Fruit fly (Drosophila melanogaster) whole organism, embryonic: ENCODE data around the gene TwdlB.
A peak's percentile ranks its signal among the peaks of the same experiment; 100 is the strongest.

Experiments
- Awh ChIP-seq: fragments of 200-800 bp; sonication (Bioruptor generic); IDR thresholded peaks from 2 replicates; pipeline ENCODE4, ENCODE4 v1.3.6; 2022; ENCODE audit warnings: missing biosample characterization, missing genetic modification characterization
- CG10959 ChIP-seq: fragments of 200-800 bp; sonication (Bioruptor generic); IDR thresholded peaks from 2 replicates; pipeline ENCODE4 v1.3.6; 2022; ENCODE audit warnings: missing biosample characterization, missing genetic modification characterization
- CG10979 ChIP-seq: fragments of 200-800 bp; sonication (Bioruptor generic); optimal IDR thresholded peaks from 2 replicates; lab custom pipeline; 2018; ENCODE audit warnings: missing biosample characterization, mild to moderate bottlenecking, missing genetic modification characterization, moderate library complexity
- CG11504 ChIP-seq: fragments of 200-800 bp; sonication (Bioruptor generic); optimal IDR thresholded peaks from 3 replicates; lab custom pipeline; 2019; ENCODE audit warnings: missing biosample characterization, mild to moderate bottlenecking, missing genetic modification characterization, moderate library complexity
- CG12769 ChIP-seq: fragments of 200-800 bp; sonication (Bioruptor generic); optimal IDR thresholded peaks from 2 replicates; lab custom pipeline; 2019; ENCODE audit warnings: missing biosample characterization, mild to moderate bottlenecking, missing genetic modification characterization, moderate library complexity
- CG15011 ChIP-seq: fragments of 200-800 bp; sonication (Bioruptor generic); optimal IDR thresholded peaks from 3 replicates; lab custom pipeline; 2018; ENCODE audit warnings: missing biosample characterization, mild to moderate bottlenecking, missing genetic modification characterization
- CG15269 ChIP-seq: fragments of 200-800 bp; sonication (Bioruptor generic); optimal IDR thresholded peaks from 2 replicates; lab custom pipeline; 2018; ENCODE audit warnings: missing biosample characterization, mild to moderate bottlenecking, missing genetic modification characterization, moderate library complexity
- CG1529 ChIP-seq: fragments of 200-800 bp; sonication (Bioruptor generic); optimal IDR thresholded peaks from 3 replicates; lab custom pipeline; 2018; ENCODE audit warnings: missing biosample characterization, missing genetic modification characterization
- CG16779 ChIP-seq: fragments of 200-800 bp; sonication (Bioruptor generic); IDR thresholded peaks from 2 replicates; pipeline ENCODE4 v1.3.6; 2022; ENCODE audit warnings: missing biosample characterization, missing genetic modification characterization
- CG1792 ChIP-seq: fragments of 200-800 bp; sonication (Bioruptor generic); optimal IDR thresholded peaks from 2 replicates; lab custom pipeline; 2016; ENCODE audit warnings: missing biosample characterization, missing genetic modification characterization
- CG18599 ChIP-seq: fragments of 200-800 bp; sonication (Bioruptor generic); optimal IDR thresholded peaks from 3 replicates; lab custom pipeline; 2017; ENCODE audit warnings: missing biosample characterization, missing genetic modification characterization, mild to moderate bottlenecking, moderate library complexity, missing genetic modification reagents
- CG2129 ChIP-seq: fragments of 200-800 bp; sonication (Bioruptor generic); IDR thresholded peaks from 2 replicates; pipeline ENCODE4 v1.3.6; 2022; ENCODE audit warnings: missing biosample characterization, missing genetic modification characterization; ENCODE audit not compliant: partially characterized antibody
- CG2678 ChIP-seq: fragments of 200-800 bp; sonication (Bioruptor generic); optimal IDR thresholded peaks from 3 replicates; lab custom pipeline; 2019; ENCODE audit warnings: missing biosample characterization, mild to moderate bottlenecking, missing genetic modification characterization, moderate library complexity
- CG31224 ChIP-seq: fragments of 200-800 bp; sonication (Bioruptor generic); IDR thresholded peaks from 2 replicates; pipeline ENCODE4 v1.3.6; 2022; ENCODE audit warnings: missing biosample characterization, missing genetic modification characterization
- CG31365 ChIP-seq: fragments of 200-800 bp; sonication (Bioruptor generic); optimal IDR thresholded peaks from 2 replicates; lab custom pipeline; 2018; ENCODE audit warnings: missing biosample characterization, mild to moderate bottlenecking, missing genetic modification characterization
- CG9817 ChIP-seq: fragments of 200-800 bp; sonication (Bioruptor generic); optimal IDR thresholded peaks from 2 replicates; lab custom pipeline; 2018; ENCODE audit warnings: missing biosample characterization, mild to moderate bottlenecking, missing genetic modification characterization, moderate library complexity
- Camta ChIP-seq: fragments of 200-800 bp; sonication (Bioruptor generic); optimal IDR thresholded peaks from 2 replicates; lab custom pipeline; 2016; ENCODE audit warnings: missing biosample characterization, missing genetic modification characterization
- Doc3 ChIP-seq: fragments of 200-800 bp; sonication (Bioruptor generic); IDR thresholded peaks from 3 replicates; pipeline ENCODE4 v1.3.6; 2022; ENCODE audit warnings: missing biosample characterization, missing genetic modification characterization; ENCODE audit not compliant: partially characterized antibody
- E2f1 ChIP-seq: fragments of 200-800 bp; sonication (Bioruptor generic); IDR thresholded peaks from 2 replicates; pipeline ENCODE4 v1.3.6; 2022; ENCODE audit warnings: missing biosample characterization, missing genetic modification characterization
- Fer2 ChIP-seq: fragments of 200-800 bp; sonication (Bioruptor generic); optimal IDR thresholded peaks from 2 replicates; lab custom pipeline; 2018; ENCODE audit warnings: missing biosample characterization, mild to moderate bottlenecking, missing genetic modification characterization, moderate library complexity
- H2.0 ChIP-seq: fragments of 200-800 bp; sonication (Bioruptor generic); IDR thresholded peaks from 2 replicates; pipeline ENCODE4 v1.3.6; 2022; ENCODE audit warnings: missing biosample characterization, missing genetic modification characterization
- Hmr ChIP-seq: fragments of 200-800 bp; sonication (Bioruptor generic); optimal IDR thresholded peaks from 3 replicates; lab custom pipeline; 2017; ENCODE audit warnings: mild to moderate bottlenecking, missing biosample characterization, missing genetic modification reagents, missing genetic modification characterization
- Jarid2 ChIP-seq: fragments of 200-800 bp; sonication (Bioruptor generic); optimal IDR thresholded peaks from 3 replicates; lab custom pipeline; 2017; ENCODE audit warnings: mild to moderate bottlenecking, missing biosample characterization, missing genetic modification reagents, missing genetic modification characterization
- Oaz ChIP-seq: fragments of 200-800 bp; sonication (Bioruptor generic); IDR thresholded peaks from 2 replicates; pipeline ENCODE4 v1.3.6; 2022; ENCODE audit warnings: missing biosample characterization, missing genetic modification characterization
- Ptx1 ChIP-seq: fragments of 200-800 bp; sonication (Bioruptor generic); IDR thresholded peaks from 2 replicates; pipeline ENCODE4 v1.3.6; 2022; ENCODE audit warnings: missing biosample characterization, missing genetic modification characterization
- Sox100B ChIP-seq: fragments of 200-800 bp; sonication (Bioruptor generic); optimal IDR thresholded peaks from 3 replicates; lab custom pipeline; 2018; ENCODE audit warnings: missing biosample characterization, mild to moderate bottlenecking, missing genetic modification characterization
- abd-A ChIP-seq: fragments of 200-800 bp; sonication (Bioruptor generic); optimal IDR thresholded peaks from 3 replicates; lab custom pipeline; 2019; ENCODE audit warnings: missing biosample characterization, mild to moderate bottlenecking, missing genetic modification characterization, moderate library complexity
- bcd ChIP-seq: fragments of 200-800 bp; sonication (Bioruptor generic); optimal IDR thresholded peaks from 2 replicates; lab custom pipeline; 2017; ENCODE audit warnings: missing biosample characterization, mild to moderate bottlenecking, missing genetic modification characterization
- bsh ChIP-seq, 2 experiments: fragments of 200-800 bp; sonication (Bioruptor generic); optimal IDR thresholded peaks; 2 replicates each; lab custom pipeline; 2017 to 2018; ENCODE audit warnings: mild to moderate bottlenecking in 2 of 2, missing biosample characterization in 2 of 2, missing genetic modification characterization in 2 of 2, moderate library complexity in 1 of 2
- cad ChIP-seq: fragments of >200 bp; optimal IDR thresholded peaks from 2 replicates; lab custom pipeline; 2017; ENCODE audit warnings: missing biosample characterization, missing genetic modification characterization
- caup ChIP-seq: fragments of 200-800 bp; sonication (Bioruptor generic); optimal IDR thresholded peaks from 3 replicates; lab custom pipeline; 2017; ENCODE audit warnings: missing biosample characterization, mild to moderate bottlenecking, missing genetic modification characterization, moderate library complexity; ENCODE audit not compliant: severe bottlenecking
- chinmo ChIP-seq: fragments of 200-800 bp; sonication (Bioruptor generic); IDR thresholded peaks from 4 replicates; pipeline ENCODE4 v1.3.6; 2022; ENCODE audit warnings: missing biosample characterization, missing genetic modification characterization; ENCODE audit not compliant: partially characterized antibody
- chn ChIP-seq: fragments of 200-800 bp; sonication (Bioruptor generic); optimal IDR thresholded peaks from 2 replicates; lab custom pipeline; 2016; ENCODE audit warnings: missing biosample characterization, missing genetic modification characterization
- croc ChIP-seq: fragments of 200-800 bp; sonication (Bioruptor generic); conservative IDR thresholded peaks from 3 replicates; pipeline ENCODE4 v1.3.6; 2022; ENCODE audit warnings: missing biosample characterization, missing genetic modification characterization
- dm ChIP-seq: fragments of 200-800 bp; sonication (Bioruptor generic); optimal IDR thresholded peaks from 3 replicates; lab custom pipeline; 2016; ENCODE audit warnings: missing biosample characterization, missing genetic modification characterization
- dmrt99B ChIP-seq: fragments of 200-800 bp; sonication (Bioruptor generic); optimal IDR thresholded peaks from 2 replicates; lab custom pipeline; 2018; ENCODE audit warnings: missing biosample characterization, mild to moderate bottlenecking, missing genetic modification characterization, moderate library complexity
- ems ChIP-seq: fragments of 200-800 bp; sonication (Bioruptor generic); optimal IDR thresholded peaks from 3 replicates; lab custom pipeline; 2016; ENCODE audit warnings: missing biosample characterization, missing genetic modification characterization
- insv ChIP-seq, 2 experiments: fragments of 200-800 bp; sonication (Bioruptor generic); optimal IDR thresholded peaks; 3 replicates each; lab custom pipeline; 2016 to 2018; ENCODE audit warnings: missing biosample characterization in 2 of 2, missing genetic modification characterization in 2 of 2
- klu ChIP-seq: fragments of 200-800 bp; sonication (Bioruptor generic); IDR thresholded peaks from 2 replicates; pipeline ENCODE4 v1.3.6; 2022; ENCODE audit warnings: missing biosample characterization, missing genetic modification characterization
- maf-S ChIP-seq: fragments of 200-800 bp; sonication (Bioruptor generic); optimal IDR thresholded peaks from 2 replicates; lab custom pipeline; 2016; ENCODE audit warnings: missing biosample characterization, missing genetic modification characterization
- mirr ChIP-seq: fragments of 200-800 bp; sonication (Bioruptor generic); optimal IDR thresholded peaks from 3 replicates; lab custom pipeline; 2018; ENCODE audit warnings: missing biosample characterization, mild to moderate bottlenecking, missing genetic modification characterization
- nerfin-2 ChIP-seq: fragments of 200-800 bp; sonication (Bioruptor generic); IDR thresholded peaks from 2 replicates; pipeline ENCODE4 v1.3.6; 2022; ENCODE audit warnings: missing biosample characterization, missing genetic modification characterization; ENCODE audit not compliant: partially characterized antibody
- otp ChIP-seq: fragments of 200-800 bp; sonication (Bioruptor generic); IDR thresholded peaks from 3 replicates; pipeline ENCODE4, ENCODE4 v1.3.6; 2022; ENCODE audit warnings: missing biosample characterization, missing genetic modification characterization
- sim ChIP-seq: fragments of 200-800 bp; sonication (Bioruptor generic); IDR thresholded peaks from 2 replicates; pipeline ENCODE4 v1.3.6; 2022; ENCODE audit warnings: missing biosample characterization, missing genetic modification characterization
- unc-4 ChIP-seq: fragments of 200-800 bp; sonication (Bioruptor generic); IDR thresholded peaks from 2 replicates; pipeline ENCODE4 v1.3.6; 2022; ENCODE audit warnings: missing biosample characterization, missing genetic modification characterization; ENCODE audit not compliant: partially characterized antibody
- vvl ChIP-seq: fragments of 200-800 bp; sonication (Bioruptor generic); IDR thresholded peaks from 2 replicates; pipeline ENCODE4 v1.3.6; 2022; ENCODE audit warnings: missing biosample characterization, missing genetic modification characterization
- wdn ChIP-seq: fragments of 200-800 bp; sonication (Bioruptor generic); IDR thresholded peaks from 2 replicates; pipeline ENCODE4 v1.3.6; 2022; ENCODE audit warnings: missing biosample characterization, missing genetic modification characterization

The TwdlB gene

DNA sequence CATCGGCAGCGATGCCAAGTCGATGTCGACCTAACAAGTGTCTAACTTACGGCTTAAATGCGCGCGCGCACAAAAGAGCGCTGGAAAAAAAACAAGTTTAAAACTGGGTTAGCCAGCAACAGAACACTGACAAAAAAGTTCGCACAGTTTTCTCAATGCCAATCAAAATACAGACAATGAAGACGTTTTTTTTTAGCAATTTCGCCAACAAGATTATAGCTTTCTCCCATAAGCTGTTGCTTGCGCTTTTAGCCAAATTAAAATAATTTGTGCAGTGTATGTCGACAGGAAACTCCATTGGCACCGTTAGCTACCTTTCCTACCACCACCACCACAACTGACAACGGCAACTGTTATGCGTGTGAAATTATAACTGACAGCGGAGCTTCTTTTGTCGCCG lies 31.3 kb upstream of the TwdlB start (continued):
- no peak for TF ChIP-seq CG31224 (GFP tag; lab: Robert Waterston, UW)
- TF ChIP-seq H2.0 = peak; percentile 33; the same call in 1 of the 2 replicates
- peak; percentile 79 for TF ChIP-seq dmrt99B (tag; lab: Kevin White, UChicago)
- TF ChIP-seq insv (GFP tag; optimal IDR thresholded peaks at IDR 0.05; lab: Kevin White, UChicago) = no peak
- TF ChIP-seq dm (GFP tag; lab: Kevin White, UChicago) = no peak
- TF ChIP-seq unc-4 = no peak
- TF ChIP-seq bcd = peak; percentile 58
- TF ChIP-seq CG10959 (GFP tag; lab: Robert Waterston, UW) = no peak

DNA sequence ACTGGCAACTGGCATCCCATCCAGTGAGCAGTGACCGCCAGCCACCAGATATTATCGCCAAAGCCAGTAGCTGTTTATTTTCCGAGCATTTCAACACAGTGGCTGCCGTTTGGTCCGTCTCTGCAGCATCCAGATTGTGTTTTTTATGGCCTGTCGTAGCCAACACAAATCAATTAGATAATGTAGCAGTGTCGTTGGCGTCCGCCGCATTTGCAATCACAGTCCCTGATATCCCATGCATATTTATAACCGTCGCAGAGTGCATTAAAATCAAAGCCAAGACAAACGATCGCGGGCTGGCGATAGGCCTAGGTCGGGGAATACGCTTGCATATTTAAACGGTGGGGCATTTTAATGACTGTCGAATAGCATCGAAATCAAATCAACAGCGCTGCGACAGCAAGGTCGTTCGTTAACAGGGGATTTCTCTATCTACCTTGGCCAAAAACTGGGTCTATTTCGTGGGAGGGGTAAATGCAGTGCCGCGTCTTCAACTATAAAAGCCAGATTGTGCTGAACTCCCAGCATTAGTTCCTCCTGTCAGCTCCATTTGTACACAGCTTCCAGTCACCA lies 16.2 kb upstream of the TwdlB start, which contains the start of gene TwdlD:
TSS of gene TwdlD (plus strand) at position 523 of the 573 bp plus-strand sequence.
- TF ChIP-seq Awh (GFP tag; lab: Robert Waterston, UW) (peak; percentile 61), abd-A (tag; lab: Kevin White, UChicago) (peak; percentile 55), CG12769 (tag; lab: Kevin White, UChicago) (peak; percentile 17), CG18599 (GFP tag; lab: Kevin White, UChicago) (no peak), vvl (peak; percentile 86), CG15269 (tag; lab: Kevin White, UChicago) (peak; percentile 13), CG10959 (GFP tag; lab: Robert Waterston, UW) (no peak)

DNA sequence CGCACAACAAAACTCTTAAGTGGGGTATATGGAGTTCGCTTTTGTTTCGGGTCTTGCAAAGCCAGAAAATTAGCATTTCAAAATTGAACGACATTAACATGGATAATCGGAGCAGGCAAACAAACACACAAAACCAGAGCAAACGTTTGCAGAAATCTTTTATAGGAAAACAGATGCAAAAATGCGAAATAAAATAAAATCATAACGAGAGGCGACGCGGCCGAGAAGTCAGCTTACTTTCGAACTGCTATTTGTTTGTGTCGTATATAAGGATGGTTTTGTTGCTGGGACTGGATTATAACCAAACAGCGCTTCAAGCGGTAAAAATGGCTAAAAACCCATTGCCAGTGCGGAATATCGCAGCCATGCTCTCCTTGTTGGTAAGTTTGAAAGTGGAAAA lies 13.0 kb upstream of the TwdlB start, which contains the start of gene TwdlS:
TSS of gene TwdlS (plus strand) at position 301 of the 400 bp plus-strand sequence.
- TF ChIP-seq ems (GFP tag; lab: Kevin White, UChicago) (no peak), nerfin-2 (no peak), chn (no peak), Sox100B (GFP tag; lab: Kevin White, UChicago) (no peak), chinmo (GFP tag; lab: Robert Waterston, UW) (no peak), maf-S (GFP tag; lab: Kevin White, UChicago) (no peak), CG10979 (tag; lab: Kevin White, UChicago) (no peak), CG2678 (tag; lab: Kevin White, UChicago) (no peak), bsh (GFP tag; optimal IDR thresholded peaks at IDR 0.05; lab: Kevin White, UChicago) (no peak), Fer2 (tag; lab: Kevin White, UChicago) (no peak), CG1792 (no peak), otp (GFP tag; lab: Robert Waterston, UW) (no peak), Doc3 (GFP tag; lab: Robert Waterston, UW) (no peak), caup (GFP tag; lab: Kevin White, UChicago) (no peak), CG11504 (tag; lab: Kevin White, UChicago) (no peak), CG2129 (GFP tag; lab: Robert Waterston, UW) (no peak), croc (no peak), CG15011 (no peak), sim (no peak)

DNA sequence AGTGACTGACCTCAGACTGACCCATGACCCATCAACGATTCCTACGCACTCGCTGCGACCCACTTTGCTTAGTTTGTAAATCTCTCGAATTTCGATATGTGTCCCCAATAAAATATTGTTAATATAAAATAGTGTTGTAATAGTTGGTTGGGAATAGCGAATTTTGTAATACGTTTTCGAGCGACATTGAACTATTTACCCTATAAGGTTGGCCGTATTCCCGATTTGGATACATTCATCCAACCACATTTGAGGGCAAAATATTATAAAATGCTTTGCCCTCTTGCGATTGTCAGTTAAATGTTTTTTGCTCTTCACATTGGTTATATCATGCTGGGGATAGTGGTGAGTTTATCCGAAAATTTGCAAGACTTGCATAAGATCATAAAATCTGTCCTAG lies 11.2 kb upstream of the TwdlB start, which contains the start of gene TwdlR:
TSS of gene TwdlR (plus strand) at position 301 of the 400 bp plus-strand sequence.
- no peak for TF ChIP-seq Jarid2
- no peak for TF ChIP-seq cad
- no peak for TF ChIP-seq E2f1
- TF ChIP-seq klu (GFP tag; lab: Robert Waterston, UW) = no peak
- TF ChIP-seq Hmr (GFP tag; lab: Kevin White, UChicago) = no peak
- no peak for TF ChIP-seq CG31365 (tag; lab: Kevin White, UChicago)
- no peak for TF ChIP-seq CG15011
- no peak for TF ChIP-seq CG9817 (tag; lab: Kevin White, UChicago)
- no peak for TF ChIP-seq wdn (GFP tag; lab: Robert Waterston, UW)
- TF ChIP-seq Camta (GFP tag; lab: Kevin White, UChicago) = no peak
- no peak for TF ChIP-seq CG31224 (GFP tag; lab: Robert Waterston, UW)
- TF ChIP-seq CG16779 = no peak
- no peak for TF ChIP-seq mirr (GFP tag; lab: Kevin White, UChicago)
- no peak for TF ChIP-seq CG1529 (GFP tag; lab: Kevin White, UChicago)
- no peak for TF ChIP-seq Oaz (GFP tag; lab: Robert Waterston, UW)
- TF ChIP-seq Ptx1 (GFP tag; lab: Robert Waterston, UW) = no peak
